Worm (Caenorhabditis elegans) whole organism, young adult: ENCODE data around the gene egl-21.

ENCODE experiments used
- B0019.2 ChIP-seq: fragments of 200-800 bp; sonication (Bioruptor generic); conservative IDR thresholded peaks from 2 replicates; pipeline ENCODE4 v1.3.6; 2022; ENCODE audit warnings: missing genetic modification reagents, missing genetic modification characterization, missing compliant biosample characterization
- F10E7.11 ChIP-seq: sonication (generic microtip); optimal IDR thresholded peaks from 2 replicates; lab custom pipeline; 2017; ENCODE audit warnings: mild to moderate bottlenecking, missing genetic modification characterization, moderate library complexity, missing compliant biosample characterization
- F22D6.2 ChIP-seq: sonication (generic microtip); optimal IDR thresholded peaks from 2 replicates; lab custom pipeline; 2016; ENCODE audit warnings: mild to moderate bottlenecking, missing genetic modification characterization, missing compliant biosample characterization
- F39B2.1 ChIP-seq: fragments of 200-800 bp; sonication (Bioruptor generic); IDR thresholded peaks from 2 replicates; pipeline ENCODE4 v1.3.6; 2022; ENCODE audit warnings: missing genetic modification reagents, missing genetic modification characterization, missing compliant biosample characterization
- F52B5.7 ChIP-seq: sonication (generic microtip); optimal IDR thresholded peaks from 2 replicates; lab custom pipeline; 2016; ENCODE audit warnings: mild to moderate bottlenecking, missing genetic modification characterization, missing compliant biosample characterization
- F57A8.1 ChIP-seq: fragments of 200-800 bp; sonication (Bioruptor generic); optimal IDR thresholded peaks from 2 replicates; lab custom pipeline; 2018; ENCODE audit warnings: mild to moderate bottlenecking, missing genetic modification characterization, moderate library complexity, missing compliant biosample characterization
- K12H6.12 ChIP-seq: fragments of 200-800 bp; sonication (Bioruptor generic); optimal IDR thresholded peaks from 2 replicates; lab custom pipeline; 2018; ENCODE audit warnings: mild to moderate bottlenecking, missing genetic modification characterization, missing compliant biosample characterization
- Y53F4B.3 ChIP-seq: fragments of 200-800 bp; sonication (Bioruptor generic); IDR thresholded peaks from 2 replicates; pipeline ENCODE4 v1.3.6; 2022; ENCODE audit warnings: missing genetic modification reagents, missing genetic modification characterization, missing compliant biosample characterization
- Y53G8AR.9 ChIP-seq: fragments of 200-800 bp; sonication (Bioruptor generic); conservative IDR thresholded peaks from 2 replicates; pipeline ENCODE4 v1.3.6; 2022; ENCODE audit warnings: missing genetic modification reagents, missing genetic modification characterization, missing compliant biosample characterization
- Y67H2A.10 ChIP-seq: fragments of 200-800 bp; sonication (Bioruptor generic); conservative IDR thresholded peaks from 2 replicates; pipeline ENCODE4 v1.3.6; 2022; ENCODE audit warnings: missing genetic modification reagents, missing genetic modification characterization, missing compliant biosample characterization
- Y95B8A.8 ChIP-seq: fragments of 200-800 bp; sonication (Bioruptor generic); IDR thresholded peaks from 2 replicates; pipeline ENCODE4 v1.3.6; 2022; ENCODE audit warnings: missing genetic modification reagents, missing genetic modification characterization, missing compliant biosample characterization
- aptf-2 ChIP-seq: fragments of 200-800 bp; sonication (Bioruptor generic); conservative IDR thresholded peaks from 2 replicates; pipeline ENCODE4 v1.3.6; 2022; ENCODE audit warnings: missing genetic modification reagents, missing genetic modification characterization, missing compliant biosample characterization
- athp-1 ChIP-seq: sonication (generic microtip); optimal IDR thresholded peaks from 2 replicates; lab custom pipeline; 2017; ENCODE audit warnings: mild to moderate bottlenecking, missing genetic modification characterization, missing compliant biosample characterization
- bed-2 ChIP-seq: fragments of 200-800 bp; sonication (Bioruptor generic); IDR thresholded peaks from 2 replicates; pipeline ENCODE4 v1.3.6; 2022; ENCODE audit warnings: missing genetic modification reagents, missing genetic modification characterization, missing compliant biosample characterization
- ceh-100 ChIP-seq: fragments of 200-800 bp; sonication (Bioruptor generic); IDR thresholded peaks from 2 replicates; pipeline ENCODE4 v1.3.6; 2022; ENCODE audit warnings: missing genetic modification reagents, missing genetic modification characterization, missing compliant biosample characterization
- ceh-40 ChIP-seq: fragments of 200-800 bp; sonication (Bioruptor generic); IDR thresholded peaks from 2 replicates; pipeline ENCODE4 v1.3.6; 2022; ENCODE audit warnings: missing genetic modification characterization, missing compliant biosample characterization
- chd-7 ChIP-seq: sonication (generic microtip); optimal IDR thresholded peaks from 2 replicates; lab custom pipeline; 2016; ENCODE audit warnings: mild to moderate bottlenecking, missing genetic modification characterization, moderate library complexity, missing compliant biosample characterization
- die-1 ChIP-seq: sonication (generic microtip); optimal IDR thresholded peaks from 2 replicates; lab custom pipeline; 2016; ENCODE audit warnings: missing genotype, mild to moderate bottlenecking, missing genetic modification characterization, missing compliant biosample characterization
- dox-1 ChIP-seq: fragments of 200-800 bp; sonication (Bioruptor generic); IDR thresholded peaks from 2 replicates; pipeline ENCODE4 v1.3.6; 2022; ENCODE audit warnings: missing genetic modification reagents, missing genetic modification characterization, missing compliant biosample characterization
- dpl-1 ChIP-seq: fragments of 150-350 bp; optimal IDR thresholded peaks from 2 replicates; lab custom pipeline; 2014; ENCODE audit warnings: missing biosample characterization, missing genetic modification reagents, missing genetic modification characterization
- fkh-3 ChIP-seq: sonication (generic microtip); optimal IDR thresholded peaks from 2 replicates; lab custom pipeline; 2016; ENCODE audit warnings: mild to moderate bottlenecking, missing genetic modification characterization, missing compliant biosample characterization
- let-607 ChIP-seq, 2 experiments: fragments of 200-800 bp in 1 of 2; sonication (Bioruptor generic) in 1 of 2; sonication (generic microtip) in 1 of 2; optimal IDR thresholded peaks; 2 replicates each; lab custom pipeline; 2016 to 2018; ENCODE audit warnings: mild to moderate bottlenecking in 2 of 2, missing compliant biosample characterization in 2 of 2, missing genetic modification characterization in 2 of 2, moderate library complexity in 2 of 2, missing genotype in 1 of 2
- lin-35 ChIP-seq, 3 experiments: fragments of 150-350 bp in 2 of 3; sonication (generic microtip) in 1 of 3; optimal IDR thresholded peaks; 2 replicates each; lab custom pipeline; 2014 to 2018; ENCODE audit warnings: missing biosample characterization in 3 of 3, missing genetic modification characterization in 3 of 3, missing genetic modification reagents in 3 of 3
- lin-40 ChIP-seq: sonication (generic microtip); optimal IDR thresholded peaks from 2 replicates; lab custom pipeline; 2016; ENCODE audit warnings: missing genetic modification characterization, mild to moderate bottlenecking, missing compliant biosample characterization, missing genotype, missing genetic modification reagents
- lsl-1 ChIP-seq: fragments of 200-800 bp; sonication (Bioruptor generic); optimal IDR thresholded peaks from 2 replicates; lab custom pipeline; 2018; ENCODE audit warnings: mild to moderate bottlenecking, missing genetic modification characterization, moderate library complexity, missing compliant biosample characterization
- madf-10 ChIP-seq: sonication (generic microtip); optimal IDR thresholded peaks from 2 replicates; lab custom pipeline; 2016; ENCODE audit warnings: mild to moderate bottlenecking, missing genetic modification characterization, missing compliant biosample characterization
- mcd-1 ChIP-seq: fragments of 200-800 bp; sonication (Bioruptor generic); IDR thresholded peaks from 2 replicates; pipeline ENCODE4 v1.3.6; 2022; ENCODE audit warnings: missing genetic modification reagents, missing genetic modification characterization, missing compliant biosample characterization
- mes-4 ChIP-seq: sonication (generic microtip); optimal IDR thresholded peaks from 2 replicates; lab custom pipeline; 2016; ENCODE audit warnings: missing genotype, missing genetic modification characterization, missing compliant biosample characterization
- nfyb-1 ChIP-seq: fragments of 200-800 bp; sonication (Bioruptor generic); IDR thresholded peaks from 2 replicates; pipeline ENCODE4 v1.3.6; 2022; ENCODE audit warnings: missing genetic modification reagents, missing genetic modification characterization, missing compliant biosample characterization
- nhr-80 ChIP-seq: sonication (generic microtip); optimal IDR thresholded peaks from 2 replicates; lab custom pipeline; 2016; ENCODE audit warnings: missing genetic modification characterization, missing compliant biosample characterization
- pha-4 ChIP-seq: fragments of 150-350 bp; sonication (generic microtip); optimal IDR thresholded peaks from 2 replicates; lab custom pipeline; 2014; ENCODE audit warnings: missing biosample characterization, missing genetic modification reagents, missing genetic modification characterization
- rec-8 ChIP-seq, 2 experiments: sonication (generic microtip); optimal IDR thresholded peaks; 2 replicates each; lab custom pipeline; 2016; ENCODE audit warnings: mild to moderate bottlenecking in 2 of 2, missing genetic modification characterization in 2 of 2, missing genetic modification reagents in 2 of 2, missing genotype in 2 of 2, missing biosample characterization in 1 of 2, missing compliant biosample characterization in 1 of 2, moderate library complexity in 1 of 2
- repo-1 ChIP-seq: sonication (generic microtip); optimal IDR thresholded peaks from 2 replicates; lab custom pipeline; 2017; ENCODE audit warnings: mild to moderate bottlenecking, missing genetic modification characterization, missing compliant biosample characterization
- tbp1 ChIP-seq: fragments of 200-800 bp; sonication (Bioruptor generic); optimal IDR thresholded peaks from 2 replicates; lab custom pipeline; 2018; ENCODE audit warnings: mild to moderate bottlenecking, missing genetic modification characterization, missing compliant biosample characterization
- tbx-9 ChIP-seq: sonication (generic microtip); optimal IDR thresholded peaks from 2 replicates; lab custom pipeline; 2016; ENCODE audit warnings: borderline replicate concordance, missing genetic modification characterization, inconsistent platforms, missing compliant biosample characterization
- tlf-1 ChIP-seq: fragments of 200-800 bp; sonication (Bioruptor generic); optimal IDR thresholded peaks from 2 replicates; lab custom pipeline; 2018; ENCODE audit warnings: mild to moderate bottlenecking, missing genetic modification characterization, missing compliant biosample characterization
- unc-62 ChIP-seq: fragments of 150-350 bp; optimal IDR thresholded peaks from 2 replicates; lab custom pipeline; 2014; ENCODE audit warnings: missing biosample characterization, missing genetic modification reagents, missing genetic modification characterization
- zim-3 ChIP-seq: sonication (generic microtip); optimal IDR thresholded peaks from 2 replicates; lab custom pipeline; 2017; ENCODE audit warnings: mild to moderate bottlenecking, missing genetic modification characterization, moderate library complexity, missing compliant biosample characterization
- ztf-18 ChIP-seq: sonication (generic microtip); optimal IDR thresholded peaks from 2 replicates; lab custom pipeline; 2016; ENCODE audit warnings: missing genotype, mild to moderate bottlenecking, missing genetic modification characterization, missing compliant biosample characterization
- ztf-22 ChIP-seq: fragments of 200-800 bp; sonication (Bioruptor generic); optimal IDR thresholded peaks from 2 replicates; lab custom pipeline; 2018; ENCODE audit warnings: mild to moderate bottlenecking, missing genetic modification characterization, moderate library complexity, missing compliant biosample characterization

Gene egl-21

DNA sequence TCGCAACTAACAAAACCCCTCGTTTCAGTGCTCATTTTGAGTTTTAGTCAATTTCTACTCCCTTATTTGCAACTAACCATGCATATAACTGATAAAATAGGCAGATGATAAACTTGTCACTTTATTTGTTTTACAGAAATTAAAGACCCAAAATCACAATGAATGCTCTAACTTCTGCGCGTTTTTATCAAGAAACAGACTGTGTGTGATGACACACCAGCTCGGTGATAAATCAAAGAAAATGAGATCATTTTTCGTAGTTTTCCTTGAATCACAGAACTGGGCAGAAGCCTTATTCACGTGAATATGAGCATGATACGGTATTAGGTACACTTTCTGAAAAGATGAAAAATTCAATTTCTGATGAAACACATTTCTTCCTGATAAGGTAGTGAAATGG lies 18.5 kb downstream of the egl-21 start (continued):
- TF ChIP-seq nhr-80: peak; percentile 88
- no peak for TF ChIP-seq dpl-1 (GFP tag; lab: Kevin White, UChicago)
- TF ChIP-seq let-607 (tag; optimal IDR thresholded peaks at IDR 0.05; lab: Kevin White, UChicago): no peak
- TF ChIP-seq F39B2.1 (GFP tag; lab: Robert Waterston, UW): no peak
- TF ChIP-seq ceh-100 (GFP tag; lab: Robert Waterston, UW): no peak
- no peak for TF ChIP-seq K12H6.12 (tag; lab: Kevin White, UChicago)
- TF ChIP-seq aptf-2 (GFP tag; lab: Robert Waterston, UW): no peak
- no peak for TF ChIP-seq Y95B8A.8 (GFP tag; lab: Robert Waterston, UW)
- TF ChIP-seq tlf-1 (GFP tag; lab: Kevin White, UChicago): peak; percentile 19
- TF ChIP-seq lsl-1 (GFP tag; lab: Kevin White, UChicago): no peak
- no peak for TF ChIP-seq zim-3
- no peak for TF ChIP-seq ztf-18 (tag; lab: Kevin White, UChicago)
- no peak for TF ChIP-seq repo-1
- TF ChIP-seq mcd-1 (GFP tag; lab: Robert Waterston, UW): no peak
- TF ChIP-seq die-1: no peak
- TF ChIP-seq mes-4: no peak
- TF ChIP-seq B0019.2 (GFP tag; lab: Robert Waterston, UW): no peak
- TF ChIP-seq dox-1 (GFP tag; lab: Robert Waterston, UW): no peak
- TF ChIP-seq nfyb-1: 0 out of 2 replicates have a peak, but pooled peaks have one; percentile 10
- no peak for TF ChIP-seq bed-2
- peak; percentile 10 for TF ChIP-seq ztf-22 (GFP tag; lab: Kevin White, UChicago)
- no peak for TF ChIP-seq Y53F4B.3 (GFP tag; lab: Robert Waterston, UW)
- TF ChIP-seq lin-35 (GFP tag; optimal IDR thresholded peaks at IDR 0.05; lab: Kevin White, UChicago): no peak
- no peak for TF ChIP-seq F10E7.11 (tag; lab: Kevin White, UChicago)
- no peak for TF ChIP-seq pha-4 (tag; lab: Kevin White, UChicago)
- TF ChIP-seq tbp1: no peak
- no peak for TF ChIP-seq rec-8 (tag; optimal IDR thresholded peaks at IDR 0.05; lab: Kevin White, UChicago)
- no peak for TF ChIP-seq F52B5.7 (tag; lab: Kevin White, UChicago)
- no peak for TF ChIP-seq athp-1
- no peak for TF ChIP-seq tbx-9 (tag; lab: Kevin White, UChicago)
- peak; percentile 4 for TF ChIP-seq chd-7
- TF ChIP-seq lin-40 (tag; lab: Kevin White, UChicago): no peak
- TF ChIP-seq F57A8.1: no peak

DNA sequence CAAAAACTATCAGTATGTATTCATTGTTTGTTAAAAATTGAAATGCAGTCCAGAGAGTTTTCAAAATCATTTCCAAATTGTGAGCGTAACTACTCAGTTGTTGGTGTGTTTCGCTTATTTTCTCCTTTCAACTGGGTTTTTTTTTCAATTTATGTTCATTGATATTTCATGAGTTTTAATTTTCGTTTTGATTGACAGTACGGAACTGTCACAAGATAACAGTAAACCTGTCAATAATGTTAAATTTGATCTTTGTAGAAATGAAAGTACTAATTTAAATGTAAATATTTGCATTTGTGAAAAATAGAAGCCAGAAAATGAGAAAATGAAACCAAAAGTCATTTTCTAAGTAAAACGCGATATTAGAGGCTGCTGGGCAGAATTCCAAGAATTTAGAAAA lies 19.0 kb downstream of the egl-21 start:
- TF ChIP-seq Y53G8AR.9 (GFP tag; lab: Robert Waterston, UW) (no peak), ceh-40 (GFP tag; lab: Robert Waterston, UW) (no peak), unc-62 (peak; percentile 78), pha-4 (tag; lab: Kevin White, UChicago) (no peak)

DNA sequence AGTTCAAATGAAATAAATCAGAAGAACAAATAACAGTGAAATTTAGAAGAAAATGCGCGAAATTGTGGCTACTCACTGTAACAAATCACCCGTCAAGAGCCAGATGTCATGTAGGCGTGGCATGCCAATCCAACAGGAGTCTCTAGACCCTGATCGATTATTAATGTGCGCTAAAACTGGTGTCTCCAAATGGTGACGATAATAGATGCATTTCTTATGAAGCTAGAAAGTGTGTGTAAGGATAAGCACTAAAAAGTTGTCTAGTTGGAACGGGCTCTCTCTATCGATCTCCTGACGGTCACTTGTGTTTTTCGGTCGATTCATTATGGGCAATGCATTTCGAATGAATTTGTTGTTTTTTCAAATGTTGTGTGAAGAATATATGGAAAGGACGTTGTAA lies 19.9 kb downstream of the egl-21 start, which contains the start of gene mec-3:
mec-3 (minus strand) TSS at position 101 of the 400 bp plus-strand sequence.
- TF ChIP-seq Y67H2A.10 (GFP tag; lab: Robert Waterston, UW): no peak
- TF ChIP-seq madf-10: no peak
- no peak for TF ChIP-seq F22D6.2 (tag; lab: Kevin White, UChicago)
- no peak for TF ChIP-seq Y53F4B.3 (GFP tag; lab: Robert Waterston, UW)
- no peak for TF ChIP-seq fkh-3 (tag; lab: Kevin White, UChicago)
